Worm (Caenorhabditis elegans): ENCODE data around the gene F31E8.4.

F31E8.4 gene

DNA sequence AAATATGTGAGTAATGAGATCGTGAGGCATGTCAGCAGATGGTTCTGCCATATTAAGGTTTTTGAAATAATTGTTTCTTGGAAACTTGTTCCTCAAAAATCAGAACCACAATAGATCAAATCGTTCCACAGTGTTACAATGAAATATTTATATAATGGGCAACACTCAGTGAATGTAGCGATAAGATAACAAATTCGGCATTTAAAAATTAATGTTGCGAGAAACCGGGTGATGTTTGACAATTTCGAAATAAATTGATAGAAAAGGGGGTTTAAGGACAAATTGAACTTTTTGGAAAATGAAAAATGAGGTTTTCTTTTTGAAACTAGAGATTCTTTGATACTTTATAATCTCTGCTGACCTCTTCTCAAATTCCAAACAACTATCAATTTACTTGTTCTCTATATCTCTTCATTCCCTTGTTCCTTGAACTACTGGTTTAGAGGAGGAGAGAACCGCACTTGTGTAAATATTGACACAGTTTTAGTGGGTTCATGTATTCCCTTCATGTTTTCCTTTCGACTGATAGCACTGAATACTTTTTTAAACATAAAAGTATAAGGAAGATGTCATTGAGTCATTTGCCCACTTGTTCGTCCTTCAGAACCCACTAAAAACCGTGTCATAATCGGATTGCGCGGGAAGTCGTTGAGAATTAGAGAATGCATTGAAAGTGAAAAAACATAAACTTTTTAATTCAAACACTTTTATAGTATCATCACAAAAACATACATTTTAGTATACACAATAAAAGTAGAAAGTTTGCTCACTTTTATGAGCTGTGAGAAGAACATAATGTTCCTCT is 37.0 kb upstream of the F31E8.4 start:
- TF ChIP-seq rbr-2 (tag; optimal IDR thresholded peaks at IDR 0.05) (no peak), nhr-48 (tag; optimal IDR thresholded peaks at IDR 0.05) (no peak), daf-19 (GFP tag; conservative IDR thresholded peaks at IDR 0.05) (no peak), mxl-2 (GFP tag; conservative IDR thresholded peaks at IDR 0.05) (no peak), mes-2 (tag; optimal IDR thresholded peaks at IDR 0.05; ENCODE audit: poor library complexity, severe bottlenecking) (no peak), egl-43 (GFP tag; IDR thresholded peaks at IDR 0.05) (no peak), mdt-29 (GFP tag; IDR thresholded peaks at IDR 0.05) (no peak), egl-27 (tag; optimal IDR thresholded peaks at IDR 0.05) (peak; percentile 76), nhr-28 (tag; optimal IDR thresholded peaks at IDR 0.05) (peak; percentile 28), zfp-2 (tag; optimal IDR thresholded peaks at IDR 0.05) (no peak), aha-1 (tag) (peak; percentile 1), ceh-20 (GFP tag; IDR thresholded peaks at IDR 0.05) (no peak), hlh-30 (tag; optimal IDR thresholded peaks at IDR 0.05; ENCODE audit: insufficient read depth) (no peak), nhr-6 (tag; optimal IDR thresholded peaks at IDR 0.05) (peak; percentile 16), nhr-11 (tag; optimal IDR thresholded peaks at IDR 0.05) (no peak), zfp-3 (GFP tag; conservative IDR thresholded peaks at IDR 0.05) (no peak), pha-4 (GFP tag; IDR thresholded peaks at IDR 0.05) (no peak), pha-4 (tag; optimal IDR thresholded peaks at IDR 0.05) (no peak), php-3 (GFP tag; IDR thresholded peaks at IDR 0.05) (0 out of 2 replicates have a peak, but pooled peaks have one; percentile 47), nhr-77 (tag; optimal IDR thresholded peaks at IDR 0.05) (no peak), sdz-12 (GFP tag; optimal IDR thresholded peaks at IDR 0.05) (no peak), lin-13 (GFP tag; optimal IDR thresholded peaks at IDR 0.05) (no peak), dpl-1 (GFP tag; optimal IDR thresholded peaks at IDR 0.05) (no peak), ZK337.2 (GFP tag; IDR thresholded peaks at IDR 0.05) (no peak), skn-1 (tag; optimal IDR thresholded peaks at IDR 0.05) (no peak), F26F4.8 (GFP tag; conservative IDR thresholded peaks at IDR 0.05) (no peak), tag-97 (GFP tag; IDR thresholded peaks at IDR 0.05) (no peak), lin-39 (tag; optimal IDR thresholded peaks at IDR 0.05) (no peak), duxl-1 (tag; optimal IDR thresholded peaks at IDR 0.05; ENCODE audit: poor library complexity) (no peak), D1046.2 (GFP tag; IDR thresholded peaks at IDR 0.05) (no peak), T20F7.1 (GFP tag; optimal IDR thresholded peaks at IDR 0.05) (no peak), spr-3 (GFP tag; optimal IDR thresholded peaks at IDR 0.05) (no peak), gei-8 (GFP tag; optimal IDR thresholded peaks at IDR 0.05) (no peak), dmd-6 (GFP tag; IDR thresholded peaks at IDR 0.05) (peak; percentile 51; the same call in 1 of the 2 replicates), nhr-76 (tag; optimal IDR thresholded peaks at IDR 0.05) (no peak), madf-9 (GFP tag; conservative IDR thresholded peaks at IDR 0.05) (no peak), dmd-8 (GFP tag; IDR thresholded peaks at IDR 0.05) (no peak), unc-62 (GFP tag; optimal IDR thresholded peaks at IDR 0.05 in 1 of 2) (peak in 1 of 2 experiments; percentile 60), unc-62 (tag; optimal IDR thresholded peaks at IDR 0.05) (no peak), zip-11 (GFP tag; IDR thresholded peaks at IDR 0.05) (no peak), jun-1 (tag; optimal IDR thresholded peaks at IDR 0.05) (no peak), F10B5.3 (tag; optimal IDR thresholded peaks at IDR 0.05) (no peak), dve-1 (tag; optimal IDR thresholded peaks at IDR 0.05; ENCODE audit: insufficient read depth) (peak; percentile 51), nhr-102 (tag; optimal IDR thresholded peaks at IDR 0.05) (no peak), hmg-1.1 (GFP tag; IDR thresholded peaks at IDR 0.05) (no peak), unc-39 (tag; optimal IDR thresholded peaks at IDR 0.05) (no peak), pqm-1 (tag; optimal IDR thresholded peaks at IDR 0.05) (peak; percentile 90), ceh-44 (GFP tag; IDR thresholded peaks at IDR 0.05) (no peak), mep-1 (tag; optimal IDR thresholded peaks at IDR 0.05) (no peak), daf-16 (GFP tag; optimal IDR thresholded peaks at IDR 0.05) (no peak), daf-16 (tag; optimal IDR thresholded peaks at IDR 0.05) (peak; percentile 25)

Measured in whole organism, L4 larva.